Fruit fly (Drosophila melanogaster): ENCODE results near the gene CheA84a.

The CheA84a gene

DNA sequence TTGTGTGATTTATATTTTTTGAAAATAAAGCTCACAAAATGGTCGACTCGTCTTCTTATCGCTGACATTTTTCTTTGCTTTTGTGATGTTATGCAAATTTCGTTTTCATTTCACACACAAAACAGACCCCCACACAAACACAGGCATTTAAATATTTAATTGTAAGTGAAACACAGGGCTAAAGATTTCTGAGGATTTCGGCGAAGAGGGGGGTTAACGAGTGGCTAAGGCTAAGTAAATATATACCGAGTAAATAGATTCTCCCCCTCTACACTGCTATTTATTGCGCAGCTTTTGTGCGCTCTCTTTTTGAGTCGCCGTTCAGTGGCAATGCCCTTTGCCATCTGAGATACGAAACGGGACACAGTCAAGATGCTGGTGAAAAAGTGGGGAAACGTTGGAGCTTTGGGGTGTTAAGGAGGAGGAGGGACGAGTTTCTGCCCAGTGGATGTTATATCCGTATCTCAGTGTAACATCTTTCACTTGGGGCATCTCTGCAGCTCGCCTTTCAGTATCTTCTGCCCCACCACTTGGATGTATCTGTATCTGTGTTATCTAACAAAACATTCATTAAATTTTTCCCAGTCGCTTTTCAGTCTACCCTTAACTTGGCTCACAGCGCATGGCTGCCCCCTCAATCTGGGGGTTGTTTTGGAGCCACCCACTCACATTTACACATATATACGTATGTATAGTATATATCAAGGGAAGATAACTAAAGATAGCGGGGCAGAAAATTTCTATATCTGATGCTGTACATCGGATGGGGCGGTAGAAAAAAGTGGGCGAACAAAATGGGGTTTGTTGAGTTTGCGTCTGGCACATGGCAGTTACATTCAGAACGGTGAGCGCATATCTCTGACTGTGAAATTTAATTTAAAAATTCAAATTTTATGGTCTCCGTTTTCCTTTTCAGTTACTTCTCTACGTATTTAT lies 48.6 kb downstream of the CheA84a start (continued):
- TF ChIP-seq CG2875 (GFP tag; optimal IDR thresholded peaks at IDR 0.05): peak; percentile 35
